Worm (Caenorhabditis elegans) whole organism, L1 larva: ENCODE data around the gene C50H2.4.

Experiments
- ceh-82 ChIP-seq, 3 experiments: fragments of 150-350 bp in 1 of 3; sonication (generic microtip) in 2 of 3; optimal IDR thresholded peaks; 2 replicates each; lab custom pipeline; 2014 to 2017; ENCODE audit warnings: missing biosample characterization in 3 of 3, missing genetic modification characterization in 3 of 3
- fkh-10 ChIP-seq: sonication (generic microtip); optimal IDR thresholded peaks from 2 replicates; lab custom pipeline; 2017; ENCODE audit warnings: missing biosample characterization, missing genetic modification reagents, missing genetic modification characterization
- fkh-4 ChIP-seq: sonication (generic microtip); optimal IDR thresholded peaks from 2 replicates; lab custom pipeline; 2016; ENCODE audit warnings: missing compliant biosample characterization, missing genetic modification characterization, borderline replicate concordance
- hpl-2 ChIP-seq: fragments of 150-350 bp; optimal IDR thresholded peaks from 2 replicates; lab custom pipeline; 2014; ENCODE audit warnings: missing biosample characterization, missing genetic modification reagents, missing genetic modification characterization
- rnt-1 ChIP-seq: sonication (generic microtip); optimal IDR thresholded peaks from 2 replicates; lab custom pipeline; 2016; ENCODE audit warnings: mild to moderate bottlenecking, missing genetic modification characterization, moderate library complexity, missing compliant biosample characterization
- tlp-1 ChIP-seq: fragments of 150-350 bp; optimal IDR thresholded peaks from 2 replicates; lab custom pipeline; 2014; ENCODE audit warnings: missing biosample characterization, missing genetic modification characterization
- zag-1 ChIP-seq: fragments of 150-350 bp; optimal IDR thresholded peaks from 2 replicates; lab custom pipeline; 2014; ENCODE audit warnings: missing biosample characterization, missing genetic modification characterization
- ztf-4 ChIP-seq: fragments of 150-350 bp; optimal IDR thresholded peaks from 2 replicates; lab custom pipeline; 2014; ENCODE audit warnings: missing biosample characterization, missing genetic modification characterization

DNA sequence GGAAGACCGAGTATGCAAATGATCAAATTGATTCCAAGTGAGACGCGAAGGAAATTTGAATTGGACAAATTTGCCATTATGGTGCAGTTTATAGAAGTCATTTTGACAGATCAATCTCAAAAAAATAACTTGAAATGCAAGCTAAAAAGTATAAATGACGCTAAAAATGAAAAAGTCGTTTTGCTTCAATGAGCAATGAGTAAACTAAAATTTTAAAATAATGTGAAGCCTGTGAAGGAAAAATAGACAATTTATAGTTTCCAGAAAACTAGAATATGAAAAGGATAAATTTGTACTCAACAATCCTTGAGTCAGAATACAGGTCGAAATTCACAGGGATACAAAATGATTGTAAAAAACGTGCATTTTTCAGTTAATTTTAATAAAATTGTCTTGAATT, 48.5 kb upstream of the C50H2.4 start, which contains the start of gene srab-17:
- TF ChIP-seq zag-1 (tag; lab: Kevin White, UChicago) (no peak), tlp-1 (tag; lab: Kevin White, UChicago) (no peak), fkh-10 (GFP tag; lab: Kevin White, UChicago) (no peak), hpl-2 (GFP tag; lab: Kevin White, UChicago) (no peak), ztf-4 (no peak), rnt-1 (tag; lab: Kevin White, UChicago) (no peak), fkh-4 (tag; lab: Kevin White, UChicago) (no peak), ceh-82 (tag; optimal IDR thresholded peaks at IDR 0.05; lab: Kevin White, UChicago) (no peak)
